Worm (Caenorhabditis elegans) whole organism, early embryonic: ENCODE results near the gene twk-42.

Experiments used
- F13C5.2 ChIP-seq: sonication (generic microtip); optimal IDR thresholded peaks from 2 replicates; lab custom pipeline; 2017; ENCODE audit warnings: mild to moderate bottlenecking, missing genetic modification characterization, inconsistent platforms, missing compliant biosample characterization
- ama-1 ChIP-seq: fragments of 150-350 bp; optimal IDR thresholded peaks from 2 replicates; lab custom pipeline; 2014
- ceh-13 ChIP-seq: fragments of 200-800 bp; sonication (Bioruptor generic); optimal IDR thresholded peaks from 2 replicates; lab custom pipeline; 2018; ENCODE audit warnings: mild to moderate bottlenecking, missing genetic modification characterization, missing compliant biosample characterization
- ets-7 ChIP-seq: sonication (generic microtip); optimal IDR thresholded peaks from 2 replicates; lab custom pipeline; 2016; ENCODE audit warnings: missing genotype, missing genetic modification characterization, missing compliant biosample characterization
- flt-1 ChIP-seq: fragments of 200-800 bp; sonication (Bioruptor generic); IDR thresholded peaks from 2 replicates; pipeline ENCODE4 v1.3.6; 2022; ENCODE audit warnings: missing genetic modification characterization, missing compliant biosample characterization
- hmg-4 ChIP-seq: fragments of 200-800 bp; sonication (Bioruptor generic); optimal IDR thresholded peaks from 2 replicates; lab custom pipeline; 2018; ENCODE audit warnings: mild to moderate bottlenecking, missing genetic modification characterization, missing compliant biosample characterization
- sea-1 ChIP-seq: fragments of 200-800 bp; sonication (Bioruptor generic); conservative IDR thresholded peaks from 2 replicates; pipeline ENCODE4 v1.3.6; 2022; ENCODE audit warnings: missing genetic modification characterization, missing compliant biosample characterization
- tbx-37 ChIP-seq: fragments of 200-800 bp; sonication (Bioruptor generic); conservative IDR thresholded peaks from 2 replicates; pipeline ENCODE4 v1.3.6; 2022; ENCODE audit warnings: missing genetic modification reagents, missing genetic modification characterization, missing compliant biosample characterization

- no peak for TF ChIP-seq hmg-4 (GFP tag; lab: Kevin White, UChicago)
- no peak for TF ChIP-seq F13C5.2
- TF ChIP-seq tbx-37 (GFP tag; lab: Robert Waterston, UW): no peak
- TF ChIP-seq ets-7 (tag; lab: Kevin White, UChicago): no peak
- no peak for TF ChIP-seq flt-1
- TF ChIP-seq sea-1: no peak
- TF ChIP-seq ceh-13 (GFP tag; lab: Kevin White, UChicago): no peak
- TF ChIP-seq ama-1 (lab: Kevin White, UChicago): no peak
These were observed 7.4 kb upstream of the twk-42 start, which contains the start of gene cutl-4 for ce11 chrV:17739801-17740200.
